Worm (Caenorhabditis elegans): ENCODE results near the gene pir-1.

DNA sequence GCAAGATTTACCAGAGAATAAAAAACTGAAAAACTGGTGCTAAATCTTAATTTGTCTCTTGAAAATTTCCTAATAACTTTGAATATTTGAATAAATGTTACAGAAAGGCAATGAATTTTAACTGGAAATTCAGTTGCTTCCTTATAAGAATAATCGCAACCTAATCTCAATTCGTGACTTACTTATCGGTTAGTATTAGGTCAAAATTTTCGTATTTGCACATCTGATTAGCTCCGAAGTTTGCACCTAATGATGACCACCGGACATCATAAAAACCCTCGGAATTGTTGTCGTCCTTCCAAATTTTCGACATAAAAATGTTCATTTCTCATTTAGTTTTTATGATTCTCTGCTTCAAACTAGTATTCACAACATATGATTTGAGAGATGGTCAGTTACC is 39.3 kb upstream of the pir-1 start, which contains the start of gene C16D2.3:
- TF ChIP-seq elt-3 (tag; optimal IDR thresholded peaks at IDR 0.05) (no peak), nhr-77 (tag; optimal IDR thresholded peaks at IDR 0.05) (no peak), lin-39 (tag; optimal IDR thresholded peaks at IDR 0.05) (no peak), elt-2 (tag; optimal IDR thresholded peaks at IDR 0.05) (no peak), pqm-1 (tag; optimal IDR thresholded peaks at IDR 0.05) (no peak), ceh-16 (tag; optimal IDR thresholded peaks at IDR 0.05) (no peak), ceh-9 (tag; optimal IDR thresholded peaks at IDR 0.05) (no peak), jun-1 (tag; optimal IDR thresholded peaks at IDR 0.05) (no peak), nhr-23 (tag; optimal IDR thresholded peaks at IDR 0.05) (no peak)

Measured in whole organism, L3 larva.